Fruit fly (Drosophila melanogaster): ENCODE measurements around the gene Ziz.

The Ziz gene

dm6 chr2L:7518896-7519295 lies 22.8 kb upstream of the Ziz start (continued):
- TF ChIP-seq Nf-YB (GFP tag; optimal IDR thresholded peaks at IDR 0.05) = peak; percentile 31
- peak; percentile 57 for TF ChIP-seq onecut (GFP tag; IDR thresholded peaks at IDR 0.05)
- TF ChIP-seq schlank (tag; optimal IDR thresholded peaks at IDR 0.05) = peak; percentile 33
- peak; percentile 21 for TF ChIP-seq CG7556 (GFP tag; optimal IDR thresholded peaks at IDR 0.05)
- no peak for TF ChIP-seq chn (GFP tag; optimal IDR thresholded peaks at IDR 0.05)
- TF ChIP-seq hbn (GFP tag; IDR thresholded peaks at IDR 0.05; ENCODE audit: partially characterized antibody) = no peak
- TF ChIP-seq dati (GFP tag; IDR thresholded peaks at IDR 0.05) = no peak
- TF ChIP-seq sug (tag; optimal IDR thresholded peaks at IDR 0.05) = peak; percentile 38
- TF ChIP-seq ewg (GFP tag; optimal IDR thresholded peaks at IDR 0.05) = no peak
- TF ChIP-seq Sox100B (GFP tag; optimal IDR thresholded peaks at IDR 0.05) = peak; percentile 61
- TF ChIP-seq Side (GFP tag; optimal IDR thresholded peaks at IDR 0.05) = no peak
- no peak for TF ChIP-seq Hsf (GFP tag; optimal IDR thresholded peaks at IDR 0.05)
- peak; percentile 78 for TF ChIP-seq Vsx1 (GFP tag; optimal IDR thresholded peaks at IDR 0.05)
- no peak for TF ChIP-seq CG6689 (GFP tag; IDR thresholded peaks at IDR 0.05)
- no peak for TF ChIP-seq tin (GFP tag; optimal IDR thresholded peaks at IDR 0.05)
- TF ChIP-seq pzg (GFP tag; optimal IDR thresholded peaks at IDR 0.05) = no peak
- no peak for TF ChIP-seq pum (GFP tag; optimal IDR thresholded peaks at IDR 0.05)
- TF ChIP-seq HHEX (GFP tag; optimal IDR thresholded peaks at IDR 0.05) = peak; percentile 37
- TF ChIP-seq Pdp1 (GFP tag; optimal IDR thresholded peaks at IDR 0.05) = peak in 1 of 2 experiments; percentile 28
- TF ChIP-seq Camta (GFP tag; optimal IDR thresholded peaks at IDR 0.05) = peak; percentile 17
- no peak for TF ChIP-seq en (GFP tag; optimal IDR thresholded peaks at IDR 0.05)
- peak; percentile 41 for TF ChIP-seq CG13424 (tag; optimal IDR thresholded peaks at IDR 0.05)
- TF ChIP-seq CG6654 (GFP tag; optimal IDR thresholded peaks at IDR 0.05) = no peak
- TF ChIP-seq Sry-β (GFP tag; optimal IDR thresholded peaks at IDR 0.05) = no peak
- TF ChIP-seq Mrtf (GFP tag; IDR thresholded peaks at IDR 0.05) = no peak
- TF ChIP-seq az2 (GFP tag; optimal IDR thresholded peaks at IDR 0.05) = no peak
- no peak for TF ChIP-seq CG3163 (GFP tag; optimal IDR thresholded peaks at IDR 0.05)
- TF ChIP-seq z (GFP tag; IDR thresholded peaks at IDR 0.05) = no peak
- TF ChIP-seq CG31365 (tag; optimal IDR thresholded peaks at IDR 0.05) = no peak
- TF ChIP-seq nerfin-1 (tag; optimal IDR thresholded peaks at IDR 0.05) = peak; percentile 33
- TF ChIP-seq ATbp (GFP tag; optimal IDR thresholded peaks at IDR 0.05) = peak; percentile 67
- peak; percentile 35 for TF ChIP-seq grn (GFP tag; optimal IDR thresholded peaks at IDR 0.05)
- TF ChIP-seq gem (tag; optimal IDR thresholded peaks at IDR 0.05) = peak; percentile 56
- no peak for TF ChIP-seq Doc3 (GFP tag; IDR thresholded peaks at IDR 0.05; ENCODE audit: partially characterized antibody)
- no peak for TF ChIP-seq sna (GFP tag; IDR thresholded peaks at IDR 0.05; ENCODE audit: partially characterized antibody)
- TF ChIP-seq exex (tag; optimal IDR thresholded peaks at IDR 0.05) = peak; percentile 30
- no peak for TF ChIP-seq sc (optimal IDR thresholded peaks at IDR 0.05)
- TF ChIP-seq sc (GFP tag; optimal IDR thresholded peaks at IDR 0.05) = peak; percentile 53
- TF ChIP-seq wdn (GFP tag; IDR thresholded peaks at IDR 0.05) = no peak
- TF ChIP-seq toy (GFP tag; IDR thresholded peaks at IDR 0.05) = no peak
- TF ChIP-seq nerfin-2 (GFP tag; IDR thresholded peaks at IDR 0.05; ENCODE audit: partially characterized antibody) = no peak
- peak; percentile 66 for TF ChIP-seq CG15269 (tag; optimal IDR thresholded peaks at IDR 0.05)
- no peak for TF ChIP-seq Dip3 (GFP tag; optimal IDR thresholded peaks at IDR 0.05)
- TF ChIP-seq ac (GFP tag; optimal IDR thresholded peaks at IDR 0.05) = no peak
- TF ChIP-seq pita (GFP tag; optimal IDR thresholded peaks at IDR 0.05) = no peak
- TF ChIP-seq Fer1 (GFP tag; optimal IDR thresholded peaks at IDR 0.05) = peak; percentile 45
- peak; percentile 37 for TF ChIP-seq CG14710 (tag; optimal IDR thresholded peaks at IDR 0.05)
- TF ChIP-seq CG7372 (GFP tag; IDR thresholded peaks at IDR 0.05) = no peak
- no peak for TF ChIP-seq ro (GFP tag; IDR thresholded peaks at IDR 0.05)
- TF ChIP-seq gsb (GFP tag; IDR thresholded peaks at IDR 0.05) = peak; percentile 50; the same call in 1 of the 2 replicates
- no peak for TF ChIP-seq HLHmδ (GFP tag; optimal IDR thresholded peaks at IDR 0.05)

All from whole organism, embryonic.